Fruit fly (Drosophila melanogaster) whole organism, adult: ENCODE results near the gene Ptp61F.

Experiments
- CG33017 ChIP-seq: fragments of 200-800 bp; sonication (Bioruptor generic); optimal IDR thresholded peaks from 2 replicates; lab custom pipeline; 2018; ENCODE audit warnings: missing biosample characterization, mild to moderate bottlenecking, missing genetic modification characterization, moderate library complexity
- bab1 ChIP-seq: fragments of 200-800 bp; sonication (Bioruptor generic); optimal IDR thresholded peaks from 3 replicates; lab custom pipeline; 2019; ENCODE audit warnings: missing biosample characterization, mild to moderate bottlenecking, missing genetic modification characterization, moderate library complexity
- cic ChIP-seq: fragments of 200-800 bp; sonication (Bioruptor generic); optimal IDR thresholded peaks from 2 replicates; lab custom pipeline; 2017; ENCODE audit warnings: missing biosample characterization, mild to moderate bottlenecking, missing genetic modification characterization, moderate library complexity

- TF ChIP-seq cic (no peak), CG33017 (tag; lab: Kevin White, UChicago) (no peak), bab1 (GFP tag; lab: Kevin White, UChicago) (no peak)
Measured at dm6 chr3L:1402152-1402551, 72.9 kb downstream of the Ptp61F start.
